Fruit fly (Drosophila melanogaster): Measurements from ENCODE around the gene HINT1.
A peak's percentile ranks its signal among the peaks of the same experiment; 100 is the strongest.

HINT1 gene

dm6 chr2L:2804634-2805311 lies 34.8 kb downstream of the HINT1 start, which contains the start of gene daw:
daw (plus strand) TSS chr2L:2805261.
- TF ChIP-seq CG17806 (tag; optimal IDR thresholded peaks at IDR 0.05): peak; percentile 10
- no peak for TF ChIP-seq fd96Ca (GFP tag; IDR thresholded peaks at IDR 0.05)
- peak; percentile 42 for TF ChIP-seq CG8301 (tag; optimal IDR thresholded peaks at IDR 0.05)
- peak; percentile 85 for TF ChIP-seq CG4496 (GFP tag; IDR thresholded peaks at IDR 0.05)
- TF ChIP-seq CG34367 (tag; optimal IDR thresholded peaks at IDR 0.05): peak; percentile 41
- peak; percentile 72 for TF ChIP-seq Ets98B (GFP tag; IDR thresholded peaks at IDR 0.05)
- TF ChIP-seq CG32121 (GFP tag; IDR thresholded peaks at IDR 0.05): 0 out of 2 replicates have a peak, but pooled peaks have one; percentile 26
- TF ChIP-seq CG9948 (tag; optimal IDR thresholded peaks at IDR 0.05): no peak
- peak; percentile 49 for TF ChIP-seq Snoo (tag; optimal IDR thresholded peaks at IDR 0.05)
- TF ChIP-seq Pif1A (GFP tag; optimal IDR thresholded peaks at IDR 0.05): peak; percentile 77
- no peak for TF ChIP-seq D1 (tag; optimal IDR thresholded peaks at IDR 0.05)
- no peak for TF ChIP-seq rn (GFP tag; IDR thresholded peaks at IDR 0.05)
- peak; percentile 61 for TF ChIP-seq CG12605 (GFP tag; IDR thresholded peaks at IDR 0.05)
- peak; percentile 27 for TF ChIP-seq CG8159 (tag; optimal IDR thresholded peaks at IDR 0.05)
- peak; percentile 55 for TF ChIP-seq CG14655 (GFP tag; optimal IDR thresholded peaks at IDR 0.05)
- TF ChIP-seq CG15710 (tag; optimal IDR thresholded peaks at IDR 0.05): no peak
- TF ChIP-seq gl (tag; optimal IDR thresholded peaks at IDR 0.05): peak; percentile 88
- TF ChIP-seq CG13204 (GFP tag; optimal IDR thresholded peaks at IDR 0.05): peak; percentile 99
- no peak for TF ChIP-seq CG10348 (GFP tag; IDR thresholded peaks at IDR 0.05)
- TF ChIP-seq EcR (GFP tag; optimal IDR thresholded peaks at IDR 0.05): peak; percentile 27
- TF ChIP-seq Pif1B (GFP tag; optimal IDR thresholded peaks at IDR 0.05): peak; percentile 79

- peak; percentile 17 for TF ChIP-seq CG8301 (tag; optimal IDR thresholded peaks at IDR 0.05)
- TF ChIP-seq CG13204 (GFP tag; optimal IDR thresholded peaks at IDR 0.05): peak; percentile 91
- TF ChIP-seq Pif1A (GFP tag; optimal IDR thresholded peaks at IDR 0.05): peak; percentile 21
- TF ChIP-seq CG34367 (tag; optimal IDR thresholded peaks at IDR 0.05): peak; percentile 34
- peak; percentile 20 for TF ChIP-seq Pif1B (GFP tag; optimal IDR thresholded peaks at IDR 0.05)
- no peak for TF ChIP-seq CG17806 (tag; optimal IDR thresholded peaks at IDR 0.05)
- peak; percentile 44; the same call in 1 of the 2 replicates for TF ChIP-seq Ets98B (GFP tag; IDR thresholded peaks at IDR 0.05)
- no peak for TF ChIP-seq CG12605 (GFP tag; IDR thresholded peaks at IDR 0.05)
- TF ChIP-seq CG10348 (GFP tag; IDR thresholded peaks at IDR 0.05): no peak
- no peak for TF ChIP-seq CG32121 (GFP tag; IDR thresholded peaks at IDR 0.05)
- TF ChIP-seq CG9948 (tag; optimal IDR thresholded peaks at IDR 0.05): no peak
- TF ChIP-seq EcR (GFP tag; optimal IDR thresholded peaks at IDR 0.05): peak; percentile 95
- TF ChIP-seq fd96Ca (GFP tag; IDR thresholded peaks at IDR 0.05): no peak
- TF ChIP-seq CG14655 (GFP tag; optimal IDR thresholded peaks at IDR 0.05): peak; percentile 45
- TF ChIP-seq CG4496 (GFP tag; IDR thresholded peaks at IDR 0.05): 0 out of 3 replicates have a peak, but pooled peaks have one; percentile 38
- TF ChIP-seq CG15710 (tag; optimal IDR thresholded peaks at IDR 0.05): peak; percentile 1
- peak; percentile 88 for TF ChIP-seq gl (tag; optimal IDR thresholded peaks at IDR 0.05)
- no peak for TF ChIP-seq D1 (tag; optimal IDR thresholded peaks at IDR 0.05)
- TF ChIP-seq CG8159 (tag; optimal IDR thresholded peaks at IDR 0.05): peak; percentile 30
- peak; percentile 29 for TF ChIP-seq Snoo (tag; optimal IDR thresholded peaks at IDR 0.05)
- TF ChIP-seq rn (GFP tag; IDR thresholded peaks at IDR 0.05): no peak
These were observed 36.3 kb downstream of the HINT1 start for dm6 chr2L:2806190-2806763.

dm6 chr2L:2807597-2807996 lies 37.7 kb downstream of the HINT1 start:
- TF ChIP-seq CG13204 (GFP tag; optimal IDR thresholded peaks at IDR 0.05) (no peak), EcR (GFP tag; optimal IDR thresholded peaks at IDR 0.05) (no peak), CG17806 (tag; optimal IDR thresholded peaks at IDR 0.05) (no peak), CG14655 (GFP tag; optimal IDR thresholded peaks at IDR 0.05) (no peak), Pif1A (GFP tag; optimal IDR thresholded peaks at IDR 0.05) (no peak), gl (tag; optimal IDR thresholded peaks at IDR 0.05) (no peak), CG9948 (tag; optimal IDR thresholded peaks at IDR 0.05) (no peak), Ets98B (GFP tag; IDR thresholded peaks at IDR 0.05) (no peak), CG4496 (GFP tag; IDR thresholded peaks at IDR 0.05) (no peak), CG15710 (tag; optimal IDR thresholded peaks at IDR 0.05) (no peak), rn (GFP tag; IDR thresholded peaks at IDR 0.05) (no peak), CG8159 (tag; optimal IDR thresholded peaks at IDR 0.05) (no peak), Pif1B (GFP tag; optimal IDR thresholded peaks at IDR 0.05) (no peak)

dm6 chr2L:2808038-2808699 lies 38.2 kb downstream of the HINT1 start:
- TF ChIP-seq CG12605 (GFP tag; IDR thresholded peaks at IDR 0.05): peak; percentile 44
- TF ChIP-seq CG10348 (GFP tag; IDR thresholded peaks at IDR 0.05): no peak
- TF ChIP-seq CG15710 (tag; optimal IDR thresholded peaks at IDR 0.05): no peak
- peak; percentile 37; the same call in 1 of the 2 replicates for TF ChIP-seq Ets98B (GFP tag; IDR thresholded peaks at IDR 0.05)
- no peak for TF ChIP-seq CG8301 (tag; optimal IDR thresholded peaks at IDR 0.05)
- peak; percentile 54 for TF ChIP-seq CG13204 (GFP tag; optimal IDR thresholded peaks at IDR 0.05)
- peak; percentile 67 for TF ChIP-seq CG4496 (GFP tag; IDR thresholded peaks at IDR 0.05)

- TF ChIP-seq fd96Ca (GFP tag; IDR thresholded peaks at IDR 0.05) (no peak), CG32121 (GFP tag; IDR thresholded peaks at IDR 0.05) (no peak), EcR (GFP tag; optimal IDR thresholded peaks at IDR 0.05) (no peak), rn (GFP tag; IDR thresholded peaks at IDR 0.05) (no peak), CG9948 (tag; optimal IDR thresholded peaks at IDR 0.05) (no peak), CG13204 (GFP tag; optimal IDR thresholded peaks at IDR 0.05) (no peak), CG10348 (GFP tag; IDR thresholded peaks at IDR 0.05) (no peak), CG17806 (tag; optimal IDR thresholded peaks at IDR 0.05) (no peak), Pif1B (GFP tag; optimal IDR thresholded peaks at IDR 0.05) (no peak), Pif1A (GFP tag; optimal IDR thresholded peaks at IDR 0.05) (no peak), CG15710 (tag; optimal IDR thresholded peaks at IDR 0.05) (no peak), CG8301 (tag; optimal IDR thresholded peaks at IDR 0.05) (no peak), CG8159 (tag; optimal IDR thresholded peaks at IDR 0.05) (no peak), Snoo (tag; optimal IDR thresholded peaks at IDR 0.05) (no peak), CG34367 (tag; optimal IDR thresholded peaks at IDR 0.05) (no peak), D1 (tag; optimal IDR thresholded peaks at IDR 0.05) (no peak), CG12605 (GFP tag; IDR thresholded peaks at IDR 0.05) (no peak)
These were observed 40.9 kb downstream of the HINT1 start for dm6 chr2L:2810831-2811230.
